Fruit fly (Drosophila melanogaster): ENCODE data around the gene Wdr24.

Wdr24 gene

DNA sequence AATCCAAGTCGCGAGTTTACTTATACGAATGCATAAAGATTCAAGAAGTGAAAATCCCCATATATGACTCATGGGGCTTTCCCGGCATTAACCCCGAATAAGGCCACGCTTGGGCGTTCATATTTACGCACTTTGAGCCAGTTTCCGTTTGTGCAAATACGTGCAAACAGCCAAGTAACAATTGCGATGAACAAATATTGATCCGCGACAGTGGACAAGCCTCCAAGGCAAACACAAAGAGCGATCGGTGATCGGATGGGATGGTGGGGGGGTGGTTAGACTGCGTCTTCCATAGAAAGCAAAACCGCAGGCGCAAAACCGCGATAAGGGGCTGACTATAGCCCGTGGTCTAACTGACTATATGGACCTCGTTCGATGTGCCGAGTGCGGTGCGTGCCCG is 12.3 kb upstream of the Wdr24 start:
- TF ChIP-seq vvl (GFP tag; IDR thresholded peaks at IDR 0.05): peak; percentile 11; the same call in 1 of the 2 replicates
- no peak for TF ChIP-seq CG18764 (GFP tag; optimal IDR thresholded peaks at IDR 0.05)
- TF ChIP-seq CG9727 (GFP tag; optimal IDR thresholded peaks at IDR 0.05): no peak
- no peak for TF ChIP-seq hkb (optimal IDR thresholded peaks at IDR 0.05)
- TF ChIP-seq hkb (GFP tag; IDR thresholded peaks at IDR 0.05): 0 out of 2 replicates have a peak, but pooled peaks have one; percentile 31
- peak; percentile 51 for TF ChIP-seq schlank (tag; optimal IDR thresholded peaks at IDR 0.05)
- no peak for TF ChIP-seq dm (GFP tag; optimal IDR thresholded peaks at IDR 0.05)
- peak; percentile 7 for TF ChIP-seq Fer1 (GFP tag; optimal IDR thresholded peaks at IDR 0.05)
- TF ChIP-seq C15 (GFP tag; IDR thresholded peaks at IDR 0.05): 0 out of 3 replicates have a peak, but pooled peaks have one; percentile 46
- 0 out of 2 replicates have a peak, but pooled peaks have one; percentile 13 for TF ChIP-seq Bgb (GFP tag; IDR thresholded peaks at IDR 0.05; ENCODE audit: partially characterized antibody)
- TF ChIP-seq CG3726 (GFP tag; IDR thresholded peaks at IDR 0.05): 0 out of 3 replicates have a peak, but pooled peaks have one; percentile 30
- peak; percentile 59 for TF ChIP-seq CG1603 (tag; optimal IDR thresholded peaks at IDR 0.05)
- TF ChIP-seq CG17328 (GFP tag; IDR thresholded peaks at IDR 0.05): 0 out of 2 replicates have a peak, but pooled peaks have one; percentile 32
- 0 out of 2 replicates have a peak, but pooled peaks have one; percentile 15 for TF ChIP-seq seq (GFP tag; IDR thresholded peaks at IDR 0.05)
- TF ChIP-seq Nf-YA (GFP tag; IDR thresholded peaks at IDR 0.05): no peak
- no peak for TF ChIP-seq Lhr (GFP tag; optimal IDR thresholded peaks at IDR 0.05)
- TF ChIP-seq cato (GFP tag; optimal IDR thresholded peaks at IDR 0.05; ENCODE audit: borderline replicate concordance): no peak
- TF ChIP-seq unpg (GFP tag; optimal IDR thresholded peaks at IDR 0.05): peak; percentile 10
- TF ChIP-seq Mrtf (GFP tag; IDR thresholded peaks at IDR 0.05): peak; percentile 52; the same call in 2 of the 3 replicates
- 0 out of 3 replicates have a peak, but pooled peaks have one; percentile 40 for TF ChIP-seq Dbx (GFP tag; IDR thresholded peaks at IDR 0.05)
- peak in 1 of 2 experiments; percentile 3 for TF ChIP-seq Eip74EF (GFP tag; optimal IDR thresholded peaks at IDR 0.05)
- TF ChIP-seq CG3407 (GFP tag; optimal IDR thresholded peaks at IDR 0.05): peak; percentile 46
- TF ChIP-seq Dip3 (GFP tag; optimal IDR thresholded peaks at IDR 0.05): no peak
- peak; percentile 30 for TF ChIP-seq CG7987 (GFP tag; optimal IDR thresholded peaks at IDR 0.05)
- peak; percentile 6 for TF ChIP-seq Atf-2 (GFP tag; optimal IDR thresholded peaks at IDR 0.05)
- TF ChIP-seq CG17912 (GFP tag; optimal IDR thresholded peaks at IDR 0.05): peak; percentile 18
- TF ChIP-seq CG8290 (GFP tag; optimal IDR thresholded peaks at IDR 0.05): no peak
- peak in 1 of 2 experiments; percentile 72 for TF ChIP-seq CG8290 (tag; optimal IDR thresholded peaks at IDR 0.05)
- TF ChIP-seq tx (GFP tag; optimal IDR thresholded peaks at IDR 0.05): no peak
- peak; percentile 59 for TF ChIP-seq mirr (GFP tag; optimal IDR thresholded peaks at IDR 0.05)
- no peak for TF ChIP-seq Hr39 (optimal IDR thresholded peaks at IDR 0.05)
- peak; percentile 15 for TF ChIP-seq CG13424 (tag; optimal IDR thresholded peaks at IDR 0.05)
- TF ChIP-seq repo (GFP tag; optimal IDR thresholded peaks at IDR 0.05): peak; percentile 28
- TF ChIP-seq CG14441 (GFP tag; IDR thresholded peaks at IDR 0.05): no peak; the same call in 1 of the 2 replicates
- peak; percentile 11 for TF ChIP-seq kay (GFP tag; optimal IDR thresholded peaks at IDR 0.05)
- peak; percentile 73 for TF ChIP-seq sens (GFP tag)
- TF ChIP-seq D19B (GFP tag; optimal IDR thresholded peaks at IDR 0.05): no peak
- no peak for TF ChIP-seq wdn (GFP tag; IDR thresholded peaks at IDR 0.05)
- no peak for TF ChIP-seq Trl (optimal IDR thresholded peaks at IDR 0.05)
- peak; percentile 12 for TF ChIP-seq Trl (GFP tag; optimal IDR thresholded peaks at IDR 0.05)
- peak; percentile 25 for TF ChIP-seq PHDP (tag; optimal IDR thresholded peaks at IDR 0.05)
- peak; percentile 60; the same call in 1 of the 2 replicates for TF ChIP-seq CG5953 (GFP tag; IDR thresholded peaks at IDR 0.05)
- TF ChIP-seq org-1 (GFP tag; optimal IDR thresholded peaks at IDR 0.05): peak; percentile 9
- peak; percentile 6 for TF ChIP-seq gem (tag; optimal IDR thresholded peaks at IDR 0.05)
- TF ChIP-seq CG1233 (GFP tag; optimal IDR thresholded peaks at IDR 0.05): peak; percentile 31
- TF ChIP-seq ttk (GFP tag; IDR thresholded peaks at IDR 0.05): no peak
- TF ChIP-seq HHEX (GFP tag; optimal IDR thresholded peaks at IDR 0.05): peak; percentile 22
- TF ChIP-seq CG8089 (GFP tag; optimal IDR thresholded peaks at IDR 0.05): peak; percentile 19
- TF ChIP-seq slp2 (GFP tag; optimal IDR thresholded peaks at IDR 0.05): no peak
- TF ChIP-seq Dref (GFP tag; IDR thresholded peaks at IDR 0.05): no peak
- peak; percentile 0 for TF ChIP-seq CG9817 (tag; optimal IDR thresholded peaks at IDR 0.05)
- TF ChIP-seq Asciz (GFP tag; optimal IDR thresholded peaks at IDR 0.05): peak; percentile 37
